Fruit fly (Drosophila melanogaster): ENCODE measurements around the gene Grx1.

The Grx1 gene

dm6 chr3L:18828318-18828717 lies 40.7 kb upstream of the Grx1 start (continued):
- TF ChIP-seq CG6854 (GFP tag; optimal IDR thresholded peaks at IDR 0.05) (peak; percentile 74), scrt (GFP tag; optimal IDR thresholded peaks at IDR 0.05) (peak; percentile 97), hb (GFP tag; IDR thresholded peaks at IDR 0.05; ENCODE audit: partially characterized antibody) (peak; percentile 57; the same call in 2 of the 3 replicates), CG6654 (GFP tag; optimal IDR thresholded peaks at IDR 0.05) (peak; percentile 100), sug (tag; optimal IDR thresholded peaks at IDR 0.05) (peak; percentile 49), usp (GFP tag; optimal IDR thresholded peaks at IDR 0.05) (no peak), CG13287 (GFP tag; IDR thresholded peaks at IDR 0.05; ENCODE audit: partially characterized antibody) (peak; percentile 83), CG1603 (tag; optimal IDR thresholded peaks at IDR 0.05) (peak; percentile 45), CG8290 (GFP tag; optimal IDR thresholded peaks at IDR 0.05) (no peak), CG8290 (tag; optimal IDR thresholded peaks at IDR 0.05) (peak in 1 of 2 experiments; percentile 62), CG15514 (GFP tag; optimal IDR thresholded peaks at IDR 0.05) (peak; percentile 20), NfI (GFP tag; optimal IDR thresholded peaks at IDR 0.05) (no peak), Dad (GFP tag; optimal IDR thresholded peaks at IDR 0.05) (no peak), Antp (GFP tag; optimal IDR thresholded peaks at IDR 0.05) (no peak), corto (GFP tag; optimal IDR thresholded peaks at IDR 0.05) (peak; percentile 38), Nf-YC (tag; optimal IDR thresholded peaks at IDR 0.05) (peak; percentile 31), bbx (GFP tag; IDR thresholded peaks at IDR 0.05; ENCODE audit: partially characterized antibody) (peak; percentile 74), amos (GFP tag; IDR thresholded peaks at IDR 0.05; ENCODE audit: partially characterized antibody) (peak; percentile 75; the same call in 1 of the 2 replicates), mld (GFP tag; IDR thresholded peaks at IDR 0.05; ENCODE audit: partially characterized antibody) (0 out of 3 replicates have a peak, but pooled peaks have one; percentile 31), CG2116 (GFP tag; optimal IDR thresholded peaks at IDR 0.05) (peak; percentile 42), CG10267 (tag; optimal IDR thresholded peaks at IDR 0.05) (peak; percentile 25), HLH4C (GFP tag; IDR thresholded peaks at IDR 0.05; ENCODE audit: partially characterized antibody) (peak; percentile 78), HmgZ (tag; optimal IDR thresholded peaks at IDR 0.05) (peak; percentile 57), BEAF-32 (GFP tag; optimal IDR thresholded peaks at IDR 0.05) (peak; percentile 64), Hmr (GFP tag; optimal IDR thresholded peaks at IDR 0.05) (no peak)

dm6 chr3L:18832195-18832594 lies 36.8 kb upstream of the Grx1 start:
- TF ChIP-seq hb (GFP tag; IDR thresholded peaks at IDR 0.05; ENCODE audit: partially characterized antibody) = no peak
- no peak for TF ChIP-seq ttk (GFP tag; IDR thresholded peaks at IDR 0.05)
- TF ChIP-seq vvl (GFP tag; IDR thresholded peaks at IDR 0.05) = peak; percentile 50; the same call in 1 of the 2 replicates
- no peak for TF ChIP-seq Ptx1 (GFP tag; IDR thresholded peaks at IDR 0.05)
- no peak for TF ChIP-seq CG9215 (GFP tag; IDR thresholded peaks at IDR 0.05)
- TF ChIP-seq chm (GFP tag; IDR thresholded peaks at IDR 0.05) = no peak
- TF ChIP-seq chinmo (GFP tag; IDR thresholded peaks at IDR 0.05; ENCODE audit: partially characterized antibody) = 0 out of 4 replicates have a peak, but pooled peaks have one; percentile 44
- TF ChIP-seq org-1 (GFP tag; optimal IDR thresholded peaks at IDR 0.05) = no peak
- peak; percentile 21 for TF ChIP-seq pfk (GFP tag; optimal IDR thresholded peaks at IDR 0.05)
- TF ChIP-seq sisA (GFP tag; IDR thresholded peaks at IDR 0.05) = no peak
- TF ChIP-seq CG2129 (GFP tag; IDR thresholded peaks at IDR 0.05; ENCODE audit: partially characterized antibody) = no peak
- no peak for TF ChIP-seq CG18599 (GFP tag; optimal IDR thresholded peaks at IDR 0.05)
- TF ChIP-seq CG10274 (GFP tag; optimal IDR thresholded peaks at IDR 0.05) = no peak
- TF ChIP-seq eve (GFP tag; optimal IDR thresholded peaks at IDR 0.05) = peak in 1 of 2 experiments; percentile 52
- TF ChIP-seq CG12769 (tag; optimal IDR thresholded peaks at IDR 0.05) = no peak
- no peak for TF ChIP-seq CG12299 (tag; optimal IDR thresholded peaks at IDR 0.05)
- no peak for TF ChIP-seq Dip2 (GFP tag; IDR thresholded peaks at IDR 0.05)
- TF ChIP-seq sr (GFP tag; IDR thresholded peaks at IDR 0.05) = no peak
- TF ChIP-seq Med (GFP tag) = peak; percentile 56
- TF ChIP-seq bbx (GFP tag; IDR thresholded peaks at IDR 0.05; ENCODE audit: partially characterized antibody) = no peak
- TF ChIP-seq Gug (GFP tag; IDR thresholded peaks at IDR 0.05) = no peak
- TF ChIP-seq mirr (GFP tag; optimal IDR thresholded peaks at IDR 0.05) = no peak
- TF ChIP-seq Pdp1 (GFP tag; optimal IDR thresholded peaks at IDR 0.05) = peak in 1 of 2 experiments; percentile 57
- TF ChIP-seq CG8359 (GFP tag; optimal IDR thresholded peaks at IDR 0.05; ENCODE audit: borderline replicate concordance) = no peak
- no peak for TF ChIP-seq luna (GFP tag; optimal IDR thresholded peaks at IDR 0.05)
- TF ChIP-seq CG1024 (GFP tag; IDR thresholded peaks at IDR 0.05) = no peak
- no peak for TF ChIP-seq CG9727 (GFP tag; optimal IDR thresholded peaks at IDR 0.05)
